Worm (Caenorhabditis elegans) whole organism, midembryonic: ENCODE data around the gene srt-27.
A peak's percentile ranks its signal among the peaks of the same experiment; 100 is the strongest.

Experiments
- T22C8.4 ChIP-seq: fragments of 200-800 bp; sonication (Bioruptor generic); IDR thresholded peaks from 2 replicates; pipeline ENCODE4 v1.3.6; 2022; ENCODE audit warnings: missing genetic modification characterization, missing compliant biosample characterization
- cog-1 ChIP-seq: sonication (generic microtip); optimal IDR thresholded peaks from 2 replicates; lab custom pipeline; 2016; ENCODE audit warnings: missing genetic modification characterization, missing compliant biosample characterization
- flt-1 ChIP-seq: fragments of 200-800 bp; sonication (Bioruptor generic); IDR thresholded peaks from 2 replicates; pipeline ENCODE4 v1.3.6; 2022; ENCODE audit warnings: missing genetic modification characterization, missing compliant biosample characterization
- klf-2 ChIP-seq: fragments of 200-800 bp; sonication (Bioruptor generic); conservative IDR thresholded peaks from 2 replicates; pipeline ENCODE4 v1.3.6; 2022; ENCODE audit warnings: missing genetic modification reagents, missing genetic modification characterization, missing compliant biosample characterization
- med-1 ChIP-seq: sonication (generic microtip); optimal IDR thresholded peaks from 2 replicates; lab custom pipeline; 2017; ENCODE audit warnings: missing genetic modification characterization, mild to moderate bottlenecking, missing compliant biosample characterization, antibody characterized with exemption, missing genetic modification reagents; ENCODE audit not compliant: insufficient read depth
- ref-1 ChIP-seq: fragments of 200-800 bp; sonication (Bioruptor generic); conservative IDR thresholded peaks from 2 replicates; pipeline ENCODE4 v1.3.6; 2022; ENCODE audit warnings: missing genetic modification reagents, missing genetic modification characterization, missing compliant biosample characterization
- tab-1 ChIP-seq: fragments of 200-800 bp; sonication (Bioruptor generic); IDR thresholded peaks from 2 replicates; pipeline ENCODE4 v1.3.6; 2022; ENCODE audit warnings: missing genetic modification characterization, missing compliant biosample characterization
- ztf-23 ChIP-seq: fragments of 200-800 bp; sonication (Bioruptor generic); IDR thresholded peaks from 2 replicates; pipeline ENCODE4 v1.3.6; 2022; ENCODE audit warnings: missing genetic modification reagents, missing genetic modification characterization, missing compliant biosample characterization
- ztf-29 ChIP-seq: fragments of 200-800 bp; sonication (Bioruptor generic); IDR thresholded peaks from 2 replicates; pipeline ENCODE4 v1.3.6; 2022; ENCODE audit warnings: missing genetic modification reagents, missing genetic modification characterization, missing compliant biosample characterization

srt-27 gene

DNA sequence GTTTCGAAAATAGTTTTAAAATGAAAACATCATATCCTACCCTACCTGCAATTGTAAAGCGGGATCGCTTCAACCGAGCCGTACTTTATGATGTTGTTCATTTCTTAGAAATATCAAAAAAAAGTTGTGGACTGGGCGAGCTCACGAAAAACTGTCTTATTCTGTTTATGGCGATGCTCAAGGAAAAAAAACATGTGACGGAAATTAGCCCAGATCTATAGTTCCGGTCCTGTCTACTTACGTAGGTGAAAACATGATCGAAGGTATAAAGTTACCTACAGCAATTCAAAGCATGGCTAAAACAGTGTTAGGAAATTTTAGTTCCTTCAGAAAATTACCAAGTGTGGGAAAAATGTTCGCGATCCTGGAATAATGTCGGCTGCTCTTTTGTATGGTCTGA, at the start of gene srt-27:
Gene srt-27 (minus strand): TSS at position 101 of the 400 bp plus-strand sequence.
- TF ChIP-seq flt-1 (no peak), med-1 (GFP tag; lab: Kevin White, UChicago) (no peak), ref-1 (GFP tag; lab: Robert Waterston, UW) (no peak), klf-2 (GFP tag; lab: Robert Waterston, UW) (no peak), tab-1 (no peak), ztf-29 (GFP tag; lab: Robert Waterston, UW) (no peak), ztf-23 (GFP tag; lab: Robert Waterston, UW) (no peak), cog-1 (tag; lab: Kevin White, UChicago) (no peak), T22C8.4 (GFP tag; lab: Robert Waterston, UW) (no peak)

DNA sequence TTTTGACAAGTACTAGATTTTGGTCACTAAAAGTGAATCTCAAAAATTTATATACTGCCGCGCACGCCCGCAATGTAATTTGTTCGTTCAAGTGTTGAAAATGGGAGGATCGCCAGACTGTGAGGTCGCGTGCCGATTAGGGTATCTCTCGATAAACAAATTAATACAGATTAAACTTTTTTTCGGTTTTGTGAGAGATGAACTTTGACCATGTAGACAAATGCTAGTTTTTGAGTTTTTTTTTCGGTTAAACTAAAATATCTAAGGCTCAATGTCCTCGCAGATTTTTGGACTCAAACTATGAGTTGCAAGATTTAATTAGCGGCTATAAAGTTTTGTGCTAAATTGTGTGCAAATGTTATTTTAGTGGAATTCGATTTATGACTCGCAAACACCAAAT, 49.1 kb upstream of the srt-27 start, which contains the start of gene dhs-15:
Gene dhs-15 (minus strand): TSS at position 101 of the 400 bp plus-strand sequence.
- TF ChIP-seq cog-1 (tag; lab: Kevin White, UChicago) (no peak), klf-2 (GFP tag; lab: Robert Waterston, UW) (no peak), med-1 (GFP tag; lab: Kevin White, UChicago) (no peak), ztf-23 (GFP tag; lab: Robert Waterston, UW) (no peak), flt-1 (no peak), tab-1 (no peak), T22C8.4 (GFP tag; lab: Robert Waterston, UW) (no peak), ztf-29 (GFP tag; lab: Robert Waterston, UW) (no peak), ref-1 (GFP tag; lab: Robert Waterston, UW) (no peak)

DNA sequence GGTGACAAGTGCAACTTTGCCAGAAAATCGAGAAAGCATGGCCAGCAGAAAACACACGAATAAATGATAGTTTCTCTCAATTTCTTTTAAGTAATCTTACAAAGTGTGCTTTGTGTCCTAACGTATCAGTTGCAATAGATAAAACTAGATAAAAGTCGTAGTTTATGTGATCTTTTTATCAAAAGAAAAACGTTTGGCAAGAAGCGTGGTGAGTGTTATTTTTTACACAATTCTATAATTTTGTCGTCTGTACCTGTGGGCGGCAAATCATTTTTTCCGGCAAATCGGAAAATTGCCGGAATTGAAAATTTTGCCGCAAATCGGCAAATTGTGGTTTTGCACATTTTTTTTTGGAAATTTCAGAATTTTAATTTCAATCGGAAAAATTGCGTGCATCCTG, 46.8 kb upstream of the srt-27 start, which contains the start of gene R05D8.9:
Gene R05D8.9 (minus strand): TSS at position 101 of the 400 bp plus-strand sequence.
- TF ChIP-seq ztf-23 (GFP tag; lab: Robert Waterston, UW) (no peak), klf-2 (GFP tag; lab: Robert Waterston, UW) (no peak), T22C8.4 (GFP tag; lab: Robert Waterston, UW) (no peak), ref-1 (GFP tag; lab: Robert Waterston, UW) (no peak), med-1 (GFP tag; lab: Kevin White, UChicago) (no peak)

DNA sequence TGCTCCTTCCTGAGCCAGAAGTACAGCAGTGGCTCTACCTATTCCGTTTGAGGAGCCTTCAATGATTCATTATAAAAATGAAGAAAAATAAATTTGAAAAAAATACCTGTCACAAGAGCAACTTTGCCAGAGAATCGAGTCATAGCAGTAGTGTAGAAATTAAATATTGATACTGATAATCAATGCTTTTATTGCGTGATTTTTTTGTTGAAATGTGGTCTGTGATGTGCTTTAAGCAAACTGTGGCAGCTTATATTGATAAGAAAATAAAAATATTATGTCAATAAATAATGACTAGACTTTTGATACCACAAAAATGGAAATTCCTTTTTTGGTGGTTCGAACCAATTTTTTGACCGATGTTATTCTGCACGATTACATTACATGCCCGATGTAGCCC, 44.4 kb upstream of the srt-27 start, which contains the start of gene dhs-14:
Gene dhs-14 (minus strand): TSS at position 149 of the 400 bp plus-strand sequence.
- no peak for TF ChIP-seq flt-1

DNA sequence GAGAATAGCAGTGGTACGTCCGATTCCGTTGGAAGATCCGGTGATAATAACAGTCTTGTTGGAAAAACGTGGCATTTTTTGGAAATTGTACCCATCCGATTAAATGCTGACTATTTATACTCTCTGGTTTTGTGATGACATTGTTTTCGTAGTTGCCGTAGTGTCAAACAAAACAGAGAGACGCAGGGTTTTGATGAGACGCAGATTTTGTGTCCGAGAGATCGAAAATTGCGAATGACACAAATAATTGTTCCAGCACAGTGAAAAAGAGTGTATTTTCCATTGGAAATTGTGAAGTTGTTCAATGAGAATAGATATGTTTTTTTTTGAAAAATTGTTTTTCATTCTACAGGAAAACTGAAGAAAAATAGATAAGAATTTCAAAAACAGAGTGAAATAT, 42.4 kb upstream of the srt-27 start, which contains the start of gene R05D8.7:
Gene R05D8.7 (minus strand): TSS at position 104 of the 400 bp plus-strand sequence.
- TF ChIP-seq ztf-23 (GFP tag; lab: Robert Waterston, UW) (no peak), cog-1 (tag; lab: Kevin White, UChicago) (no peak), ref-1 (GFP tag; lab: Robert Waterston, UW) (no peak), ztf-29 (GFP tag; lab: Robert Waterston, UW) (no peak)

DNA sequence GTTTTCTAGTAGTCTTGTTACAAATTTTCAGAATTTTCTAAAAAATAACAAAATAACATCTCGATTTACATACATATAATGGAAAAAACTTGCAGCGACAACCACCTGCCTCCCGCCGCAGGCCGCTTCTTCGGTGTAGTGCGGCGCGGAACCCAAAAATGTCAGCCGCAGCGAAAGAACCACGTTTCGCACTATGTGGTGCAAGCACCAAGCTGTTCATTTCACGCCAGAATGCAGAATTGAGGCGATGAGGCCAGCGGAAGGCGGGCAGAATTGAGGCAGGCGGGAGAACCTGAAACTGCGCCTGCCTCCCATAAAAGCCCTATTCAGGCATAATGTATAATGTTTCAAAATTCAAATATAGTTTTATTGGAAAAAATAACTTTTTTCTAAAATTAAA, 40.8 kb upstream of the srt-27 start:
- TF ChIP-seq T22C8.4 (GFP tag; lab: Robert Waterston, UW) (no peak), ztf-23 (GFP tag; lab: Robert Waterston, UW) (no peak), tab-1 (no peak), klf-2 (GFP tag; lab: Robert Waterston, UW) (no peak), ref-1 (GFP tag; lab: Robert Waterston, UW) (no peak), cog-1 (tag; lab: Kevin White, UChicago) (no peak)

DNA sequence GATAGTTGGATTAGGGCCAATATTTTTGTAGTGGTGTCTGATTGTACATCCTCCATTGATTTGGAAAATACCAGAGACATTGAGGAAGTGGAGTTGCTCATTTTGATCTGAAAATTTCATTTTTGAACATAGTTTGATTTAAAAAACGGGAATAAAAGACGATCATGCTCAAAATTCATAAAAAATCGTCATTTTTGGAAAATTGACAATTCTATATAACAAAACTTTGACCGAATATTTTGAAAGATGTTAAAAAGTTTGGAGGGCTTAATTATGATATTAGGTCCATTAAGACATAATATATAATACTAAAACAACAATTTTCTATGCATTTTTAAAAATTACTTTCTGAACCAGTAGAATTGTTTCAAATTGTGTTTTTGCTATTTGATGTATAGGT, 38.8 kb upstream of the srt-27 start, which contains the start of gene srg-58:
Gene srg-58 (minus strand): TSS at position 101 of the 400 bp plus-strand sequence.
- TF ChIP-seq med-1 (GFP tag; lab: Kevin White, UChicago), result no peak
- no peak for TF ChIP-seq flt-1
- TF ChIP-seq ref-1 (GFP tag; lab: Robert Waterston, UW), result no peak
- no peak for TF ChIP-seq cog-1 (tag; lab: Kevin White, UChicago)
- no peak for TF ChIP-seq T22C8.4 (GFP tag; lab: Robert Waterston, UW)
- no peak for TF ChIP-seq ztf-29 (GFP tag; lab: Robert Waterston, UW)
- TF ChIP-seq ztf-23 (GFP tag; lab: Robert Waterston, UW), result no peak
- no peak for TF ChIP-seq klf-2 (GFP tag; lab: Robert Waterston, UW)
- no peak for TF ChIP-seq tab-1

DNA sequence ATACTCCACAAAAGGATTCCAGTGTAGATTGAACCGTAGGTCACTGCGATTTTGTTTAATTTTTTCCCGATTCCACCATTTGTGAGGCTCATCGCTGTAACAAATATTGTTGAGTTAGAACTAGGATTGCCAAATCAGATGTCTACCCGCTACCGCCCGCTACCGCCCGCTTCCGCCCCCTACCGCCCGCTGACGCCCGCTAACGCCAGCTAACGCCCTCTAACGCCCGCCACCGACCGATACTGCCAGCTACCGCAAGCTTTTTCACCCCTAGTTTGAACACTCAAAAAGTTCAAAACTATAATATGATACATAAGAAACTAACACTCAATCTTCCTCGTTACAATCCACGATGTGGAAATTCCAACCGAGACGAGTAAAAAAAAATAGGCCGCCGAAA, 37.8 kb upstream of the srt-27 start:
- no peak for TF ChIP-seq ztf-23 (GFP tag; lab: Robert Waterston, UW)
- no peak for TF ChIP-seq ztf-29 (GFP tag; lab: Robert Waterston, UW)
- no peak for TF ChIP-seq flt-1
- no peak for TF ChIP-seq T22C8.4 (GFP tag; lab: Robert Waterston, UW)
- TF ChIP-seq klf-2 (GFP tag; lab: Robert Waterston, UW), result 0 out of 2 replicates have a peak, but pooled peaks have one; percentile 11
- TF ChIP-seq ref-1 (GFP tag; lab: Robert Waterston, UW), result no peak
- TF ChIP-seq tab-1, result 0 out of 2 replicates have a peak, but pooled peaks have one; percentile 39
- TF ChIP-seq cog-1 (tag; lab: Kevin White, UChicago), result no peak
- TF ChIP-seq med-1 (GFP tag; lab: Kevin White, UChicago), result no peak

DNA sequence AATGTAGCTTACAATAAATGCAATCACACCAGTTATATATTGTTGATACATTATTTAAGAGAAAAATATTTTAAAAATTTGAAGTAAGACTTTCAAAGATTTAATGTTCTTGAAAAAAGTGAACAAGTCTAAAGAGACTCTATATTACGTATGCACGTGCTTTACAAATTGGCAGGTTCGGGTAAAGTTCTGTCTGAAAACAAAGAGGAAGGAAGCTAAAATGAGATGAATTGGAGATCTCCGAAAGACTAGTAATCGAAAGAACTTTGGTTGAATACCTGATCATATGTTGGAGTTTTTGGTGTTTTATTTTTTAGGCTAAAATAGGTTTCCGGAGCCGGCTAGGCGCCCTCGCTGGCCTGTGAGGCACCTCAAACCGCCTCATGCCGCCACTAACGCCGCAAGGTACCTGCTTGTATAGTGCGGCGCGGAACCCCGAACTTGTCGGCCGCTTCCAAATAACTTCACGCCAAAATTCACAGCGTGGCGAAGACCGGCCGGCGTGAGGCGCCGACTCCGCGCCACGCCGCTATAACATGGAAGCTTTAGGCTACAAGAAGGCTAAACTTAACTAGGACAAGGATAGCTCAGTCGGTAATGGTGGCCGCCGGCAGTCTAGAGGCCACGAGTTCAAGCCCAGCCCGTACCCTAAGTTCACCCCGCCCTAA, 36.7 kb upstream of the srt-27 start, which contains the start of gene srx-28:
Gene srx-28 (minus strand): TSS at position 51 of the 668 bp plus-strand sequence.
- TF ChIP-seq tab-1 (no peak), cog-1 (tag; lab: Kevin White, UChicago) (no peak), med-1 (GFP tag; lab: Kevin White, UChicago) (no peak), klf-2 (GFP tag; lab: Robert Waterston, UW) (no peak), flt-1 (no peak), ref-1 (GFP tag; lab: Robert Waterston, UW) (no peak), ztf-29 (GFP tag; lab: Robert Waterston, UW) (no peak), T22C8.4 (GFP tag; lab: Robert Waterston, UW) (no peak), ztf-23 (GFP tag; lab: Robert Waterston, UW) (no peak)
